Fruit fly (Drosophila melanogaster) whole organism, embryonic: Measurements from ENCODE around the gene comm.
A peak's percentile ranks its signal among the peaks of the same experiment; 100 is the strongest.

Experiments
- Aef1 ChIP-seq: fragments of 200-800 bp; sonication (Bioruptor generic); IDR thresholded peaks from 3 replicates; pipeline ENCODE4 v1.3.6; 2022; ENCODE audit warnings: missing biosample characterization, missing genetic modification characterization
- Atf3 ChIP-seq: fragments of 200-800 bp; sonication (Bioruptor generic); optimal IDR thresholded peaks from 3 replicates; lab custom pipeline; 2016; ENCODE audit warnings: missing biosample characterization, missing genetic modification characterization
- B-H1 ChIP-seq: fragments of 200-800 bp; sonication (Bioruptor generic); IDR thresholded peaks from 3 replicates; pipeline ENCODE4 v1.3.6; 2022; ENCODE audit warnings: missing biosample characterization, missing genetic modification characterization
- B-H2 ChIP-seq: fragments of 200-800 bp; sonication (Bioruptor generic); optimal IDR thresholded peaks from 2 replicates; lab custom pipeline; 2018; ENCODE audit warnings: missing biosample characterization, mild to moderate bottlenecking, missing genetic modification characterization
- BtbVII ChIP-seq: fragments of 200-800 bp; sonication (Bioruptor generic); optimal IDR thresholded peaks from 3 replicates; lab custom pipeline; 2017; ENCODE audit warnings: missing biosample characterization, mild to moderate bottlenecking, missing genetic modification characterization
- CG10209 ChIP-seq: fragments of 200-800 bp; sonication (Bioruptor generic); optimal IDR thresholded peaks from 3 replicates; lab custom pipeline; 2017; ENCODE audit warnings: missing biosample characterization, mild to moderate bottlenecking, missing genetic modification characterization, missing genetic modification reagents
- CG11504 ChIP-seq: fragments of 200-800 bp; sonication (Bioruptor generic); optimal IDR thresholded peaks from 3 replicates; lab custom pipeline; 2019; ENCODE audit warnings: missing biosample characterization, mild to moderate bottlenecking, missing genetic modification characterization, moderate library complexity
- CG1233 ChIP-seq: fragments of 200-800 bp; sonication (Bioruptor generic); optimal IDR thresholded peaks from 4 replicates; lab custom pipeline; 2018; ENCODE audit warnings: missing biosample characterization, mild to moderate bottlenecking, missing genetic modification characterization
- CG13123 ChIP-seq: fragments of 200-800 bp; sonication (Bioruptor generic); optimal IDR thresholded peaks from 2 replicates; lab custom pipeline; 2016; ENCODE audit warnings: missing biosample characterization, missing genetic modification characterization
- CG13624 ChIP-seq: fragments of 200-800 bp; sonication (Bioruptor generic); optimal IDR thresholded peaks from 2 replicates; lab custom pipeline; 2016; ENCODE audit warnings: missing biosample characterization, missing genetic modification characterization
- CG16815 ChIP-seq: fragments of 200-800 bp; sonication (Bioruptor generic); optimal IDR thresholded peaks from 3 replicates; lab custom pipeline; 2017; ENCODE audit warnings: missing biosample characterization, mild to moderate bottlenecking, missing genetic modification characterization
- CG17568 ChIP-seq: fragments of 200-800 bp; sonication (Bioruptor generic); optimal IDR thresholded peaks from 2 replicates; lab custom pipeline; 2018; ENCODE audit warnings: missing biosample characterization, mild to moderate bottlenecking, missing genetic modification characterization, moderate library complexity
- CG17802 ChIP-seq: fragments of 200-800 bp; sonication (Bioruptor generic); optimal IDR thresholded peaks from 2 replicates; lab custom pipeline; 2018; ENCODE audit warnings: missing biosample characterization, mild to moderate bottlenecking, missing genetic modification characterization, moderate library complexity
- CG2120 ChIP-seq: fragments of 200-800 bp; sonication (Bioruptor generic); optimal IDR thresholded peaks from 3 replicates; lab custom pipeline; 2016; ENCODE audit warnings: missing biosample characterization, missing genetic modification characterization
- CG31224 ChIP-seq: fragments of 200-800 bp; sonication (Bioruptor generic); IDR thresholded peaks from 2 replicates; pipeline ENCODE4 v1.3.6; 2022; ENCODE audit warnings: missing biosample characterization, missing genetic modification characterization
- CG3281 ChIP-seq: fragments of 200-800 bp; sonication (Bioruptor generic); optimal IDR thresholded peaks from 3 replicates; lab custom pipeline; 2017; ENCODE audit warnings: missing biosample characterization, mild to moderate bottlenecking, missing genetic modification characterization
- CG34422 ChIP-seq: fragments of 200-800 bp; sonication (Bioruptor generic); IDR thresholded peaks from 3 replicates; pipeline ENCODE4 v1.3.6; 2022; ENCODE audit warnings: missing biosample characterization, missing genetic modification characterization
- CG3726 ChIP-seq: fragments of 200-800 bp; sonication (Bioruptor generic); IDR thresholded peaks from 3 replicates; pipeline ENCODE4, ENCODE4 v1.3.6; 2022; ENCODE audit warnings: missing biosample characterization, missing genetic modification characterization
- CG3995 ChIP-seq: fragments of 200-800 bp; sonication (Bioruptor generic); optimal IDR thresholded peaks from 3 replicates; lab custom pipeline; 2016; ENCODE audit warnings: missing biosample characterization, missing genetic modification characterization
- CG4328 ChIP-seq: fragments of 200-800 bp; sonication (Bioruptor generic); optimal IDR thresholded peaks from 3 replicates; lab custom pipeline; 2017; ENCODE audit warnings: missing biosample characterization, missing genetic modification reagents, missing genetic modification characterization
- CG6175 ChIP-seq: fragments of 200-800 bp; sonication (Bioruptor generic); IDR thresholded peaks from 3 replicates; pipeline ENCODE4 v1.3.6; 2022; ENCODE audit warnings: missing biosample characterization, missing genetic modification characterization
- CG6254 ChIP-seq: fragments of 200-800 bp; sonication (Bioruptor generic); optimal IDR thresholded peaks from 3 replicates; lab custom pipeline; 2017; ENCODE audit warnings: mild to moderate bottlenecking, missing biosample characterization, missing genetic modification reagents, missing genetic modification characterization
- CG6813 ChIP-seq: fragments of 200-800 bp; sonication (Bioruptor generic); optimal IDR thresholded peaks from 2 replicates; lab custom pipeline; 2017; ENCODE audit warnings: missing biosample characterization, missing genetic modification characterization, mild to moderate bottlenecking, moderate library complexity, missing genetic modification reagents
- CG7556 ChIP-seq: fragments of 200-800 bp; sonication (Bioruptor generic); optimal IDR thresholded peaks from 2 replicates; lab custom pipeline; 2017; ENCODE audit warnings: missing biosample characterization, mild to moderate bottlenecking, missing genetic modification characterization
- CG7987 ChIP-seq: fragments of 200-800 bp; sonication (Bioruptor generic); optimal IDR thresholded peaks from 2 replicates; lab custom pipeline; 2018; ENCODE audit warnings: missing biosample characterization, mild to moderate bottlenecking, missing genetic modification characterization, moderate library complexity
- CG8089 ChIP-seq: fragments of 200-800 bp; sonication (Bioruptor generic); optimal IDR thresholded peaks from 3 replicates; lab custom pipeline; 2016; ENCODE audit warnings: missing biosample characterization, missing genetic modification characterization
- CG8281 ChIP-seq: fragments of 200-800 bp; sonication (Bioruptor generic); optimal IDR thresholded peaks from 2 replicates; lab custom pipeline; 2018; ENCODE audit warnings: missing biosample characterization, mild to moderate bottlenecking, missing genetic modification characterization, moderate library complexity
- CG8478 ChIP-seq: fragments of >200 bp; optimal IDR thresholded peaks from 2 replicates; lab custom pipeline; 2018
- CG9609 ChIP-seq: fragments of 200-800 bp; sonication (Bioruptor generic); optimal IDR thresholded peaks from 3 replicates; lab custom pipeline; 2016; ENCODE audit warnings: missing biosample characterization, missing genetic modification characterization
- Dad ChIP-seq: fragments of 200-800 bp; sonication (Bioruptor generic); optimal IDR thresholded peaks from 3 replicates; lab custom pipeline; 2016; ENCODE audit warnings: missing biosample characterization, missing genetic modification characterization
- Dip3 ChIP-seq: fragments of 200-800 bp; sonication (Bioruptor generic); optimal IDR thresholded peaks from 3 replicates; lab custom pipeline; 2016; ENCODE audit warnings: missing biosample characterization, missing genetic modification characterization
- Drgx ChIP-seq: fragments of 200-800 bp; sonication (Bioruptor generic); IDR thresholded peaks from 2 replicates; pipeline ENCODE4 v1.3.6; 2022; ENCODE audit warnings: missing biosample characterization, missing genetic modification characterization
- Hr3 ChIP-seq: fragments of 200-800 bp; sonication (Bioruptor generic); optimal IDR thresholded peaks from 3 replicates; lab custom pipeline; 2016; ENCODE audit warnings: missing biosample characterization, missing genetic modification characterization
- Lpt ChIP-seq: fragments of >200 bp; optimal IDR thresholded peaks from 2 replicates; lab custom pipeline; 2018; ENCODE audit warnings: missing biosample characterization, missing genetic modification characterization
- TFAM ChIP-seq: fragments of 200-800 bp; sonication (Bioruptor generic); optimal IDR thresholded peaks from 2 replicates; lab custom pipeline; 2017; ENCODE audit warnings: missing biosample characterization, missing genetic modification characterization, inconsistent platforms
- Xrp1 ChIP-seq: fragments of 200-800 bp; sonication (Bioruptor generic); IDR thresholded peaks from 2 replicates; pipeline ENCODE4 v1.3.6; 2022; ENCODE audit warnings: missing biosample characterization, missing genetic modification characterization
- ac ChIP-seq: fragments of 200-800 bp; sonication (Bioruptor generic); optimal IDR thresholded peaks from 3 replicates; lab custom pipeline; 2017; ENCODE audit warnings: missing biosample characterization, mild to moderate bottlenecking, missing genetic modification characterization
- bcd ChIP-seq: fragments of 200-800 bp; sonication (Bioruptor generic); optimal IDR thresholded peaks from 2 replicates; lab custom pipeline; 2017; ENCODE audit warnings: missing biosample characterization, mild to moderate bottlenecking, missing genetic modification characterization
- bigmax ChIP-seq: fragments of 200-800 bp; sonication (Bioruptor generic); optimal IDR thresholded peaks from 2 replicates; lab custom pipeline; 2018; ENCODE audit warnings: missing biosample characterization, mild to moderate bottlenecking, missing genetic modification characterization
- ci ChIP-seq: fragments of 200-800 bp; sonication (Bioruptor generic); IDR thresholded peaks from 3 replicates; pipeline ENCODE4 v1.3.6; 2022; ENCODE audit warnings: missing biosample characterization, missing genetic modification characterization
- da ChIP-seq: fragments of 200-800 bp; sonication (Bioruptor generic); optimal IDR thresholded peaks from 2 replicates; lab custom pipeline; 2016; ENCODE audit warnings: missing biosample characterization, missing genetic modification characterization
- ewg ChIP-seq: fragments of 200-800 bp; sonication (Bioruptor generic); optimal IDR thresholded peaks from 3 replicates; lab custom pipeline; 2017; ENCODE audit warnings: mild to moderate bottlenecking, missing biosample characterization, missing genetic modification reagents, missing genetic modification characterization
- knrl ChIP-seq: fragments of 200-800 bp; sonication (Bioruptor generic); IDR thresholded peaks from 3 replicates; pipeline ENCODE4 v1.3.6; 2022; ENCODE audit warnings: missing biosample characterization, missing genetic modification characterization; ENCODE audit not compliant: partially characterized antibody
- lmd ChIP-seq: fragments of 200-800 bp; sonication (Bioruptor generic); IDR thresholded peaks from 2 replicates; pipeline ENCODE4 v1.3.6; 2022; ENCODE audit warnings: missing biosample characterization, missing genetic modification characterization
- nerfin-2 ChIP-seq: fragments of 200-800 bp; sonication (Bioruptor generic); IDR thresholded peaks from 2 replicates; pipeline ENCODE4 v1.3.6; 2022; ENCODE audit warnings: missing biosample characterization, missing genetic modification characterization; ENCODE audit not compliant: partially characterized antibody
- oc ChIP-seq: fragments of 200-800 bp; sonication (Bioruptor generic); optimal IDR thresholded peaks from 2 replicates; lab custom pipeline; 2018; ENCODE audit warnings: missing biosample characterization, mild to moderate bottlenecking, missing genetic modification characterization, moderate library complexity
- pita ChIP-seq: fragments of 200-800 bp; sonication (Bioruptor generic); optimal IDR thresholded peaks from 2 replicates; lab custom pipeline; 2017; ENCODE audit warnings: missing biosample characterization, mild to moderate bottlenecking, missing genetic modification characterization
- pnt ChIP-seq: fragments of 200-800 bp; sonication (Bioruptor generic); optimal IDR thresholded peaks from 3 replicates; lab custom pipeline; 2016; ENCODE audit warnings: missing biosample characterization, missing genetic modification characterization
- salm ChIP-seq: fragments of 200-800 bp; sonication (Bioruptor generic); optimal IDR thresholded peaks from 2 replicates; lab custom pipeline; 2018; ENCODE audit warnings: missing biosample characterization, mild to moderate bottlenecking, missing genetic modification characterization
- seq ChIP-seq: fragments of 200-800 bp; sonication (Bioruptor generic); IDR thresholded peaks from 2 replicates; pipeline ENCODE4 v1.3.6; 2022; ENCODE audit warnings: missing biosample characterization, missing genetic modification characterization
- shn ChIP-seq: fragments of 200-800 bp; sonication (Bioruptor generic); optimal IDR thresholded peaks from 3 replicates; lab custom pipeline; 2016; ENCODE audit warnings: missing biosample characterization, missing genetic modification characterization
- slbo ChIP-seq: fragments of 200-800 bp; sonication (Bioruptor generic); IDR thresholded peaks from 2 replicates; pipeline ENCODE4 v1.3.6; 2022; ENCODE audit warnings: missing biosample characterization, missing genetic modification characterization

Gene comm

dm6 chr3L:15675111-15675510 lies 53.1 kb downstream of the comm start (continued):
- no peak for TF ChIP-seq Drgx
- no peak for TF ChIP-seq Aef1 (GFP tag; lab: Robert Waterston, UW)
- no peak for TF ChIP-seq TFAM
- no peak for TF ChIP-seq pita (GFP tag; lab: Kevin White, UChicago)
- peak; percentile 68 for TF ChIP-seq oc
- peak; percentile 38 for TF ChIP-seq CG17568 (GFP tag; lab: Kevin White, UChicago)
- TF ChIP-seq CG6175 (GFP tag; lab: Robert Waterston, UW): no peak
- TF ChIP-seq Lpt: no peak
- TF ChIP-seq pnt (GFP tag; lab: Kevin White, UChicago): peak; percentile 55
- TF ChIP-seq CG7987 (GFP tag; lab: Kevin White, UChicago): no peak
- TF ChIP-seq CG8281 (tag; lab: Kevin White, UChicago): peak; percentile 17
- no peak for TF ChIP-seq Dip3 (GFP tag; lab: Kevin White, UChicago)
- no peak for TF ChIP-seq seq
- peak; percentile 50 for TF ChIP-seq CG9609 (GFP tag; lab: Kevin White, UChicago)
- TF ChIP-seq CG8478 (lab: Kevin White, UChicago): no peak
- TF ChIP-seq ci (GFP tag; lab: Robert Waterston, UW): peak; percentile 62; the same call in 2 of the 3 replicates
- peak; percentile 27 for TF ChIP-seq ewg
- no peak for TF ChIP-seq CG31224
- TF ChIP-seq nerfin-2 (GFP tag; lab: Robert Waterston, UW): no peak
- TF ChIP-seq CG1233 (GFP tag; lab: Kevin White, UChicago): peak; percentile 61
- TF ChIP-seq Atf3 (GFP tag; lab: Kevin White, UChicago): peak; percentile 78
- peak; percentile 92 for TF ChIP-seq Xrp1 (GFP tag; lab: Robert Waterston, UW)
- peak; percentile 65 for TF ChIP-seq CG10209 (GFP tag; lab: Kevin White, UChicago)
- no peak for TF ChIP-seq B-H1 (GFP tag; lab: Robert Waterston, UW)
- TF ChIP-seq CG3726 (GFP tag; lab: Robert Waterston, UW): no peak
- no peak for TF ChIP-seq knrl (GFP tag; lab: Robert Waterston, UW)
- TF ChIP-seq CG16815 (GFP tag; lab: Kevin White, UChicago): peak; percentile 82
- TF ChIP-seq bcd (GFP tag; lab: Kevin White, UChicago): peak; percentile 55
- no peak for TF ChIP-seq slbo (GFP tag; lab: Robert Waterston, UW)
- TF ChIP-seq CG3281 (GFP tag; lab: Kevin White, UChicago): no peak
- TF ChIP-seq lmd: peak; percentile 50; the same call in 1 of the 2 replicates
- TF ChIP-seq da: peak; percentile 66
- peak; percentile 17 for TF ChIP-seq CG13123 (GFP tag; lab: Kevin White, UChicago)
- TF ChIP-seq ac (GFP tag; lab: Kevin White, UChicago): peak; percentile 80
- no peak for TF ChIP-seq CG3995 (GFP tag; lab: Kevin White, UChicago)
- peak; percentile 32 for TF ChIP-seq CG13624 (GFP tag; lab: Kevin White, UChicago)
- no peak for TF ChIP-seq CG4328 (GFP tag; lab: Kevin White, UChicago)
- TF ChIP-seq CG11504 (tag; lab: Kevin White, UChicago): peak; percentile 60
- no peak for TF ChIP-seq bigmax (GFP tag; lab: Kevin White, UChicago)
- TF ChIP-seq CG17802: peak; percentile 52
- peak; percentile 60 for TF ChIP-seq Hr3 (GFP tag; lab: Kevin White, UChicago)
- TF ChIP-seq CG34422: peak; percentile 43; the same call in 1 of the 3 replicates
- no peak for TF ChIP-seq B-H2 (GFP tag; lab: Kevin White, UChicago)
- TF ChIP-seq CG6254 (GFP tag; lab: Kevin White, UChicago): peak; percentile 81
- TF ChIP-seq CG8089 (GFP tag; lab: Kevin White, UChicago): peak; percentile 68
- TF ChIP-seq CG2120: no peak
- no peak for TF ChIP-seq Dad
- TF ChIP-seq BtbVII (GFP tag; lab: Kevin White, UChicago): no peak
- peak; percentile 49 for TF ChIP-seq CG6813 (GFP tag; lab: Kevin White, UChicago)
- peak; percentile 31 for TF ChIP-seq salm (tag; lab: Kevin White, UChicago)
- TF ChIP-seq shn (GFP tag; lab: Kevin White, UChicago): peak; percentile 26
- TF ChIP-seq CG7556 (GFP tag; lab: Kevin White, UChicago): peak; percentile 65
